Fruit fly (Drosophila melanogaster): ENCODE results near the gene CG14286.
A peak's percentile ranks its signal among the peaks of the same experiment; 100 is the strongest.

DNA sequence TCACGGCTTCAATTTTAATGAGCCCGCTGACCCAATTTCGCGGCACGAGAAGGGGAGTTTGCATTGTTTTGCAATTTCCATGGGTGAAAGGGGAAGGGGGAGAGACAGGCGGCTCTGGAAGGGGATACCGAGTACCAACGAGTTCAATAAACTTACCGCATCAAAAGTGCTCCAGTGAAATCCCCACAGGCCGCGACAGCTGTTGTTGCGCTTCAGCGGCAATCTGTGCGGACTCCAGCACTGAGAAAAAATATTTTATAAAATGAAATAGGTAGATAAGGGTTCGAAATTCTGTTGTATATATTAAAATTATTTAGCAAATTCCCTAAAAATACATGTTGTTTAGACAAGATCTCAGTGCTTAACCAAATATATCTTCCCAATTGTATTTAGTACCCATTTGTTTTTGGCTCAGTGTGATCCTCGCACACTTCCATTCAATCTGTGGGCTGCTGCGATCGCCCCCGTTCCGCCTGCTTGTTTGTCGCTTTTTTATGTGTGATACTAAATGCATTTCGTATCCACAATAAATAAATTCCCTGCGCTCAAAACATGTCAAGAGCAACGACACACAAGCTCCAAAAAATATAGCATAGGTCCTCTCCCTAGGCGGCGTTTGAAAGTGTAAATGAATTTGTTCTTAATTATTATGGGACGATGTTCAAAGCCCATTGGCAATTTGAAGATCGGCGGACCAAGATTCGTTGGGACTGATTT is 28.2 kb upstream of the CG14286 start:
- TF ChIP-seq CG7045 (GFP tag; optimal IDR thresholded peaks at IDR 0.05) (no peak), pad (GFP tag; optimal IDR thresholded peaks at IDR 0.05) (no peak), kay (GFP tag; ENCODE audit: borderline replicate concordance) (peak; percentile 18), cnc (optimal IDR thresholded peaks at IDR 0.05) (no peak), CG7101 (tag; optimal IDR thresholded peaks at IDR 0.05) (no peak), CG1620 (GFP tag; optimal IDR thresholded peaks at IDR 0.05) (no peak), CG14711 (tag; optimal IDR thresholded peaks at IDR 0.05) (no peak), ovo (GFP tag; optimal IDR thresholded peaks at IDR 0.05) (no peak), bab1 (GFP tag; optimal IDR thresholded peaks at IDR 0.05) (no peak)
